Worm (Caenorhabditis elegans): Measurements from ENCODE around the gene pqn-41.

- TF ChIP-seq ztf-4 (tag; optimal IDR thresholded peaks at IDR 0.05), result no peak
- TF ChIP-seq mdl-1 (tag; optimal IDR thresholded peaks at IDR 0.05), result no peak
- no peak for TF ChIP-seq unc-130 (tag; optimal IDR thresholded peaks at IDR 0.05)
- no peak for TF ChIP-seq nhr-77 (tag; optimal IDR thresholded peaks at IDR 0.05)
- TF ChIP-seq ztf-11 (tag; optimal IDR thresholded peaks at IDR 0.05), result no peak
- no peak for TF ChIP-seq nhr-84 (tag; optimal IDR thresholded peaks at IDR 0.05)
- TF ChIP-seq snpc-4 (tag; optimal IDR thresholded peaks at IDR 0.05), result no peak
- TF ChIP-seq nhr-90 (tag; optimal IDR thresholded peaks at IDR 0.05; ENCODE audit: poor library complexity), result no peak
- no peak for TF ChIP-seq lin-13 (GFP tag; optimal IDR thresholded peaks at IDR 0.05)
Observed at ce11 chrIII:1975992-1976391, 70.2 kb downstream of the pqn-41 start.

All from whole organism, L1 larva.